Fruit fly (Drosophila melanogaster): ENCODE results near the gene unc79.

DNA sequence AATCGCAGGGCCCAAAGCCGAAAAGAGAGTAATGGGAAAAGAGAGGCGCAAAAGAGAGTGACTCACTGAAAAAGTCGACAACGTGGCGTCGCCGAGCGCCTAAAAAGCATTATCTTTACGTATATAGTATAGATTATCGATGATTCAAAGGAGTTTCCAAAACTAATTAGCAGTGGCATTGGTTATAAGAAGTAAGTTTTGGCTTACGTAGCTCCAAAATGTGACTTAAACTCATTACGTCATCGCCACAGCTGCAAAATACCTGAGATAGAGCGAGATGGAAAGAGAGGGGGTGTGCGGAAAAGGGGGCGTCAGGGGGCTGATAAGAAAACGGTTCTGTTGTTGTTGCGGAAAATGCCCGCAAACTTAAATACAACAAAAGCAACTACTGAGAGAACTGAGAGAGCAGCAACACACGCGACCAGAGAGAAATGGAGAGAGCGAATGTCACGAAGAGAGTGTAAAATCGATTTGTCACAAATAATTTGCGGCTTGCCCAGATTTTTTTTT lies 20.4 kb downstream of the unc79 start:
- TF ChIP-seq gl (tag; optimal IDR thresholded peaks at IDR 0.05) (no peak), CG13204 (GFP tag; optimal IDR thresholded peaks at IDR 0.05) (no peak), Ets98B (GFP tag; IDR thresholded peaks at IDR 0.05) (no peak)
